Fruit fly (Drosophila melanogaster) whole organism, embryonic: ENCODE results near the gene CG17982.

Experiments used
- Atf3 ChIP-seq: fragments of 200-800 bp; sonication (Bioruptor generic); optimal IDR thresholded peaks from 3 replicates; lab custom pipeline; 2016; ENCODE audit warnings: missing biosample characterization, missing genetic modification characterization
- C15 ChIP-seq: fragments of 200-800 bp; sonication (Bioruptor generic); IDR thresholded peaks from 3 replicates; pipeline ENCODE4 v1.3.6; 2022; ENCODE audit warnings: missing biosample characterization, missing genetic modification characterization
- CG10147 ChIP-seq: fragments of 200-800 bp; sonication (Bioruptor generic); optimal IDR thresholded peaks from 2 replicates; lab custom pipeline; 2019; ENCODE audit warnings: missing biosample characterization, mild to moderate bottlenecking, missing genetic modification characterization, moderate library complexity
- CG10431 ChIP-seq: fragments of 200-800 bp; sonication (Bioruptor generic); optimal IDR thresholded peaks from 3 replicates; lab custom pipeline; 2018; ENCODE audit warnings: missing biosample characterization, mild to moderate bottlenecking, missing genetic modification characterization
- CG10543 ChIP-seq: fragments of 200-800 bp; sonication (Bioruptor generic); optimal IDR thresholded peaks from 3 replicates; lab custom pipeline; 2017; ENCODE audit warnings: missing biosample characterization, mild to moderate bottlenecking, missing genetic modification characterization, moderate library complexity
- CG10979 ChIP-seq: fragments of 200-800 bp; sonication (Bioruptor generic); optimal IDR thresholded peaks from 2 replicates; lab custom pipeline; 2018; ENCODE audit warnings: missing biosample characterization, mild to moderate bottlenecking, missing genetic modification characterization, moderate library complexity
- CG11085 ChIP-seq: fragments of 200-800 bp; sonication (Bioruptor generic); IDR thresholded peaks from 2 replicates; pipeline ENCODE4 v1.3.6; 2022; ENCODE audit warnings: missing biosample characterization, missing genetic modification characterization
- CG11560 ChIP-seq: fragments of 200-800 bp; sonication (Bioruptor generic); IDR thresholded peaks from 3 replicates; pipeline ENCODE4 v1.3.6; 2022; ENCODE audit warnings: missing biosample characterization, missing genetic modification characterization
- CG12236 ChIP-seq: fragments of 200-800 bp; sonication (Bioruptor generic); optimal IDR thresholded peaks from 2 replicates; lab custom pipeline; 2016; ENCODE audit warnings: missing biosample characterization, missing genetic modification characterization
- CG12659 ChIP-seq: fragments of 200-800 bp; sonication (Bioruptor generic); optimal IDR thresholded peaks from 3 replicates; lab custom pipeline; 2017; ENCODE audit warnings: mild to moderate bottlenecking, missing biosample characterization, missing genetic modification reagents, missing genetic modification characterization
- CG12744 ChIP-seq: fragments of 200-800 bp; sonication (Bioruptor generic); optimal IDR thresholded peaks from 2 replicates; lab custom pipeline; 2016; ENCODE audit warnings: missing biosample characterization, missing genetic modification characterization
- CG12942 ChIP-seq: fragments of 200-800 bp; sonication (Bioruptor generic); optimal IDR thresholded peaks from 3 replicates; lab custom pipeline; 2016; ENCODE audit warnings: missing biosample characterization, missing genetic modification characterization
- CG13287 ChIP-seq: fragments of 200-800 bp; sonication (Bioruptor generic); IDR thresholded peaks from 2 replicates; pipeline ENCODE4 v1.3.6; 2022; ENCODE audit warnings: missing biosample characterization, missing genetic modification characterization; ENCODE audit not compliant: partially characterized antibody
- CG13624 ChIP-seq: fragments of 200-800 bp; sonication (Bioruptor generic); optimal IDR thresholded peaks from 2 replicates; lab custom pipeline; 2016; ENCODE audit warnings: missing biosample characterization, missing genetic modification characterization
- CG15269 ChIP-seq: fragments of 200-800 bp; sonication (Bioruptor generic); optimal IDR thresholded peaks from 2 replicates; lab custom pipeline; 2018; ENCODE audit warnings: missing biosample characterization, mild to moderate bottlenecking, missing genetic modification characterization, moderate library complexity
- CG17186 ChIP-seq: fragments of 200-800 bp; sonication (Bioruptor generic); optimal IDR thresholded peaks from 3 replicates; lab custom pipeline; 2017; ENCODE audit warnings: missing biosample characterization, missing genetic modification reagents, missing genetic modification characterization
- CG17359 ChIP-seq: fragments of 200-800 bp; sonication (Bioruptor generic); optimal IDR thresholded peaks from 3 replicates; lab custom pipeline; 2018; ENCODE audit warnings: missing biosample characterization, mild to moderate bottlenecking, missing genetic modification characterization, moderate library complexity
- CG18764 ChIP-seq: fragments of 200-800 bp; sonication (Bioruptor generic); optimal IDR thresholded peaks from 3 replicates; lab custom pipeline; 2016; ENCODE audit warnings: missing biosample characterization, missing genetic modification characterization
- CG2116 ChIP-seq: fragments of 200-800 bp; sonication (Bioruptor generic); optimal IDR thresholded peaks from 3 replicates; lab custom pipeline; 2018; ENCODE audit warnings: missing biosample characterization, mild to moderate bottlenecking, missing genetic modification characterization
- CG2199 ChIP-seq: fragments of 200-800 bp; sonication (Bioruptor generic); IDR thresholded peaks from 3 replicates; pipeline ENCODE4 v1.3.6; 2022; ENCODE audit warnings: missing biosample characterization, missing genetic modification characterization
- CG2712 ChIP-seq: fragments of 200-800 bp; optimal IDR thresholded peaks from 3 replicates; lab custom pipeline; 2019; ENCODE audit warnings: missing biosample characterization, mild to moderate bottlenecking, missing genetic modification characterization, moderate library complexity
- CG31224 ChIP-seq: fragments of 200-800 bp; sonication (Bioruptor generic); IDR thresholded peaks from 2 replicates; pipeline ENCODE4 v1.3.6; 2022; ENCODE audit warnings: missing biosample characterization, missing genetic modification characterization
- CG31388 ChIP-seq: fragments of 200-800 bp; sonication (Bioruptor generic); optimal IDR thresholded peaks from 2 replicates; lab custom pipeline; 2016; ENCODE audit warnings: missing biosample characterization, missing genetic modification characterization
- CG4282 ChIP-seq: fragments of 200-800 bp; sonication (Bioruptor generic); optimal IDR thresholded peaks from 2 replicates; lab custom pipeline; 2016; ENCODE audit warnings: missing biosample characterization, missing genetic modification characterization
- CG4404 ChIP-seq: fragments of 200-800 bp; sonication (Bioruptor generic); IDR thresholded peaks from 2 replicates; pipeline ENCODE4 v1.3.6; 2022; ENCODE audit warnings: missing biosample characterization, missing genetic modification characterization
- CG7928 ChIP-seq: fragments of 200-800 bp; sonication (Bioruptor generic); optimal IDR thresholded peaks from 2 replicates; lab custom pipeline; 2017; ENCODE audit warnings: missing biosample characterization, mild to moderate bottlenecking, missing genetic modification characterization
- CG9727 ChIP-seq: fragments of 200-800 bp; sonication (Bioruptor generic); optimal IDR thresholded peaks from 3 replicates; lab custom pipeline; 2017; ENCODE audit warnings: missing biosample characterization, mild to moderate bottlenecking, missing genetic modification characterization
- CHES-1-like ChIP-seq: fragments of 200-800 bp; sonication (Bioruptor generic); optimal IDR thresholded peaks from 2 replicates; lab custom pipeline; 2016; ENCODE audit warnings: missing biosample characterization, missing genetic modification characterization
- Dfd ChIP-seq, 2 experiments: fragments of >200 bp; optimal IDR thresholded peaks; 2 replicates each; lab custom pipeline; 2017; ENCODE audit warnings: missing biosample characterization in 2 of 2, missing genetic modification characterization in 2 of 2
- Dp ChIP-seq: fragments of 200-800 bp; sonication (Bioruptor generic); optimal IDR thresholded peaks from 2 replicates; lab custom pipeline; 2018; ENCODE audit warnings: missing biosample characterization, mild to moderate bottlenecking, missing genetic modification characterization, moderate library complexity
- Hand ChIP-seq: fragments of 200-800 bp; sonication (Bioruptor generic); optimal IDR thresholded peaks from 2 replicates; lab custom pipeline; 2017; ENCODE audit warnings: mild to moderate bottlenecking, missing biosample characterization, missing genetic modification reagents, missing genetic modification characterization
- Kr ChIP-seq: fragments of 200-800 bp; sonication (Bioruptor generic); optimal IDR thresholded peaks from 2 replicates; lab custom pipeline; 2017; ENCODE audit warnings: missing biosample characterization, mild to moderate bottlenecking, missing genetic modification characterization
- Nf-YC ChIP-seq: fragments of 200-800 bp; optimal IDR thresholded peaks from 3 replicates; lab custom pipeline; 2019; ENCODE audit warnings: missing biosample characterization, mild to moderate bottlenecking, missing genetic modification characterization, moderate library complexity
- Ravus ChIP-seq: fragments of 200-800 bp; sonication (Bioruptor generic); IDR thresholded peaks from 2 replicates; pipeline ENCODE4 v1.3.6; 2022; ENCODE audit warnings: missing biosample characterization, missing genetic modification characterization
- Rx ChIP-seq: fragments of 200-800 bp; sonication (Bioruptor generic); IDR thresholded peaks from 2 replicates; pipeline ENCODE4 v1.3.6; 2022; ENCODE audit warnings: missing biosample characterization, missing genetic modification characterization
- Sin3A ChIP-seq: fragments of >200 bp; optimal IDR thresholded peaks from 2 replicates; lab custom pipeline; 2018
- Vsx1 ChIP-seq: fragments of 200-800 bp; sonication (Bioruptor generic); optimal IDR thresholded peaks from 2 replicates; lab custom pipeline; 2017; ENCODE audit warnings: missing biosample characterization, mild to moderate bottlenecking, missing genetic modification characterization, missing genetic modification reagents
- YL-1 ChIP-seq: fragments of 200-800 bp; sonication (Bioruptor generic); optimal IDR thresholded peaks from 3 replicates; lab custom pipeline; 2017; ENCODE audit warnings: missing biosample characterization, mild to moderate bottlenecking, missing genetic modification characterization
- dati ChIP-seq: fragments of 200-800 bp; sonication (Bioruptor generic); IDR thresholded peaks from 2 replicates; pipeline ENCODE4 v1.3.6; 2022; ENCODE audit warnings: missing biosample characterization, missing genetic modification characterization
- exex ChIP-seq: fragments of 200-800 bp; sonication (Bioruptor generic); optimal IDR thresholded peaks from 4 replicates; lab custom pipeline; 2018; ENCODE audit warnings: missing biosample characterization, mild to moderate bottlenecking, missing genetic modification characterization, moderate library complexity
- gcm2 ChIP-seq: fragments of 200-800 bp; sonication (Bioruptor generic); optimal IDR thresholded peaks from 2 replicates; lab custom pipeline; 2016; ENCODE audit warnings: missing biosample characterization, missing genetic modification characterization
- gro ChIP-seq: fragments of 200-800 bp; sonication (Bioruptor generic); optimal IDR thresholded peaks from 2 replicates; lab custom pipeline; 2016; ENCODE audit warnings: missing biosample characterization, missing genetic modification characterization
- gt ChIP-seq: fragments of 200-800 bp; sonication (Bioruptor generic); IDR thresholded peaks from 2 replicates; pipeline ENCODE4 v1.3.6; 2022; ENCODE audit warnings: missing biosample characterization, missing genetic modification characterization
- hbn ChIP-seq: fragments of 200-800 bp; sonication (Bioruptor generic); IDR thresholded peaks from 2 replicates; pipeline ENCODE4 v1.3.6; 2022; ENCODE audit warnings: missing biosample characterization, missing genetic modification characterization; ENCODE audit not compliant: partially characterized antibody
- insv ChIP-seq, 2 experiments: fragments of 200-800 bp; sonication (Bioruptor generic); optimal IDR thresholded peaks; 3 replicates each; lab custom pipeline; 2016 to 2018; ENCODE audit warnings: missing biosample characterization in 2 of 2, missing genetic modification characterization in 2 of 2
- onecut ChIP-seq: fragments of 200-800 bp; sonication (Bioruptor generic); IDR thresholded peaks from 2 replicates; pipeline ENCODE4 v1.3.6; 2022; ENCODE audit warnings: missing biosample characterization, missing genetic modification characterization
- salm ChIP-seq: fragments of 200-800 bp; sonication (Bioruptor generic); optimal IDR thresholded peaks from 2 replicates; lab custom pipeline; 2018; ENCODE audit warnings: missing biosample characterization, mild to moderate bottlenecking, missing genetic modification characterization
- sisA ChIP-seq: fragments of 200-800 bp; sonication (Bioruptor generic); IDR thresholded peaks from 2 replicates; pipeline ENCODE4 v1.3.6; 2022; ENCODE audit warnings: missing biosample characterization, missing genetic modification characterization
- unc-4 ChIP-seq: fragments of 200-800 bp; sonication (Bioruptor generic); IDR thresholded peaks from 2 replicates; pipeline ENCODE4 v1.3.6; 2022; ENCODE audit warnings: missing biosample characterization, missing genetic modification characterization; ENCODE audit not compliant: partially characterized antibody

CG17982 gene

DNA sequence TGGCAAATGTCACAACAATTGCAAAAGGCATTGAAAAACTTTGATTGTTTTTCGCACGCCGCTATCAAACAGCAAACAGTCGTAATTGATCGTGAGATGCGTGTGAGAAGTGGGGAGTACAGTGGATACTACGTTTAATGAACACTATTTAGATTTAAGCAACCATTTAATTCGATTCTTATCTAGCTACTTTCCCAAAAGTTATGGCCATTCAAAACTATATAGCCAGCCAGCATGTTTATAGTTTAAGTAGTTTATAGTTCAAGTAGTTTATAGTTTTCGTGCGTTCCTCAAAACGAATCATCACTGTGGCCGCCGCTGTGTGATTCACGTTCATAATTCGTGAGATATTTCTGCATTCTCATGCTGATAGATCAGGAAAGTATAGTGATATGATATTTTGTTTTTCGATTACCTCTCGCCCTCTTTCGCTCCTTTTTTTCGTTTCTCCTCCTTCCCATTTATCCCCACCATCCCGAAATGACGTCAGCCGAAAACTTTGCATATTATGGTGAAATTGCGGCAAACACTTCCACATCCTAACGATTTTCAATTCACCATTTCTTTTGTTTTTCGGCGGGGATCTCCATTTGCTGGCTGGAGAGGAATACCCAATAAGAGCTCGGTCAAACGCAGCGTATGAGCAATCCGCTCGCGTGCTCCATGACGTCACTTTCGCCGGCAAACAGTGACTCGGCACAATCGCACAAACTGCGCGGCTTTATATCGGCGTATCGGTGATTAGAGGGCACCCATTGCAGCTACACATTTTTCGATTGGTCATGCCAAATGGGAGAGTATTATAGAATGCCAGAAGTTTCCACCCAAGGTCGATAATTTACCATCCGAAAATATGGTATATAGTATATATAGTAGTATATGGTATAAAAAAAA is 30.0 kb downstream of the CG17982 start (continued):
- TF ChIP-seq CG9727 (GFP tag; lab: Kevin White, UChicago) = peak; percentile 44
- peak; percentile 53 for TF ChIP-seq CG12659 (GFP tag; lab: Kevin White, UChicago)
- TF ChIP-seq CG10543 (GFP tag; lab: Kevin White, UChicago) = no peak
- TF ChIP-seq gro (GFP tag; lab: Kevin White, UChicago) = peak; percentile 22
- peak; percentile 38 for TF ChIP-seq CG2712 (tag; lab: Kevin White, UChicago)
- TF ChIP-seq CG10147 = peak; percentile 69
- no peak for TF ChIP-seq unc-4 (GFP tag; lab: Robert Waterston, UW)
- no peak for TF ChIP-seq Dp
- TF ChIP-seq gt (GFP tag; lab: Robert Waterston, UW) = no peak
- TF ChIP-seq CG13287 (GFP tag; lab: Robert Waterston, UW) = no peak
- TF ChIP-seq CG31388 = no peak
- TF ChIP-seq CG2116 (GFP tag; lab: Kevin White, UChicago) = no peak
- TF ChIP-seq CHES-1-like = peak; percentile 70
- no peak for TF ChIP-seq YL-1 (GFP tag; lab: Kevin White, UChicago)
- TF ChIP-seq CG10431 (GFP tag; lab: Kevin White, UChicago) = no peak
- no peak for TF ChIP-seq Dfd (GFP tag; optimal IDR thresholded peaks at IDR 0.05; lab: Kevin White, UChicago)
- TF ChIP-seq CG11560 (tag; lab: Robert Waterston, UW) = 0 out of 3 replicates have a peak, but pooled peaks have one; percentile 40
- no peak for TF ChIP-seq salm (tag; lab: Kevin White, UChicago)
- peak; percentile 59 for TF ChIP-seq CG17359
- TF ChIP-seq dati = no peak
- TF ChIP-seq Sin3A = no peak
- TF ChIP-seq CG12744 (GFP tag; lab: Kevin White, UChicago) = peak; percentile 33
- TF ChIP-seq CG4404 (GFP tag; lab: Robert Waterston, UW) = no peak
- no peak for TF ChIP-seq Kr (GFP tag; lab: Kevin White, UChicago)
- TF ChIP-seq onecut (GFP tag; lab: Robert Waterston, UW) = no peak
- TF ChIP-seq CG17186 = no peak
- peak; percentile 47; the same call in 1 of the 2 replicates for TF ChIP-seq Rx (GFP tag; lab: Robert Waterston, UW)
- TF ChIP-seq Hand = peak; percentile 20
- TF ChIP-seq exex = peak; percentile 42
- peak; percentile 62 for TF ChIP-seq CG31224 (GFP tag; lab: Robert Waterston, UW)
- TF ChIP-seq CG13624 (GFP tag; lab: Kevin White, UChicago) = peak; percentile 51
- TF ChIP-seq CG4282 (GFP tag; lab: Kevin White, UChicago) = no peak
- no peak for TF ChIP-seq insv (GFP tag; optimal IDR thresholded peaks at IDR 0.05; lab: Kevin White, UChicago)
- no peak; the same call in 1 of the 2 replicates for TF ChIP-seq Ravus (GFP tag; lab: Robert Waterston, UW)
- TF ChIP-seq sisA (GFP tag; lab: Robert Waterston, UW) = peak; percentile 41; the same call in 1 of the 2 replicates
- no peak for TF ChIP-seq C15 (GFP tag; lab: Robert Waterston, UW)
- no peak for TF ChIP-seq CG2199 (GFP tag; lab: Robert Waterston, UW)
- TF ChIP-seq CG12236 = no peak
- peak; percentile 52; the same call in 1 of the 2 replicates for TF ChIP-seq CG11085 (GFP tag; lab: Robert Waterston, UW)
- no peak for TF ChIP-seq Vsx1 (GFP tag; lab: Kevin White, UChicago)
- TF ChIP-seq CG12942 (GFP tag; lab: Kevin White, UChicago) = peak; percentile 19
- peak; percentile 80 for TF ChIP-seq CG15269 (tag; lab: Kevin White, UChicago)
- no peak for TF ChIP-seq Atf3 (GFP tag; lab: Kevin White, UChicago)
- peak; percentile 12 for TF ChIP-seq Nf-YC (tag; lab: Kevin White, UChicago)
- no peak for TF ChIP-seq CG10979
- TF ChIP-seq hbn = no peak
- TF ChIP-seq CG18764 = no peak
- no peak for TF ChIP-seq gcm2 (GFP tag; lab: Kevin White, UChicago)
- no peak for TF ChIP-seq CG7928
